Fruit fly (Drosophila melanogaster): ENCODE data around the gene CG7943.

- TF ChIP-seq insv (optimal IDR thresholded peaks at IDR 0.05): no peak
- TF ChIP-seq h (optimal IDR thresholded peaks at IDR 0.05): no peak
- no peak for TF ChIP-seq psq (optimal IDR thresholded peaks at IDR 0.05)
- TF ChIP-seq Myc (optimal IDR thresholded peaks at IDR 0.05): no peak
- TF ChIP-seq ttk (optimal IDR thresholded peaks at IDR 0.05): no peak
- TF ChIP-seq Sin3A (optimal IDR thresholded peaks at IDR 0.05): no peak
Measured at dm6 chr3R:30056592-30057135, 10.4 kb downstream of the CG7943 start, which contains the start of the genes CG7950 and Rpp14a.
